Worm (Caenorhabditis elegans) whole organism, L4/young adult: Measurements from ENCODE around the gene Y46C8AM.1.

ENCODE experiments used
- W03F9.2 ChIP-seq: fragments of 150-350 bp; optimal IDR thresholded peaks from 2 replicates; lab custom pipeline; 2014; ENCODE audit warnings: missing biosample characterization, missing genetic modification characterization
- him-1 ChIP-seq: sonication (generic microtip); optimal IDR thresholded peaks from 2 replicates; lab custom pipeline; 2016; ENCODE audit warnings: missing genotype, missing genetic modification reagents, missing genetic modification characterization, missing compliant biosample characterization

DNA sequence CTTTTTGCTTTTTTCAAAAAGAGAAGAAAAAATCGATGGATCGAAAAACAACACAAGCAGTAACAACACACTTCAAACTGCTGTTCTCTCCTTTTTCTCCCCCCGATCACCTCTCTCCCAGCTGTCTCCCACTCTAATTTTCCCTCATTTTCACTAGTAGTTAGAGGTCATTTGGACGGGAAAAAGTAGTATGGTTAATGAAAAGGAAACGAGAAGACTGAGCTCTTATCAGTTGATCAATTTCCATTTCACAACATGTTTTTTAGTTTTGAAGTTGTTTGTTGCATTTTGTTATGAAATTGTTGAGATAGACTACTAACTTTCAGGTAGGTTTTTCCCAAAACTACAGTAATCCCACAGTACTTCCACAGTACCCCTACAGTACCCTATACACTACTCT lies 45.8 kb downstream of the Y46C8AM.1 start:
- TF ChIP-seq him-1 (tag; lab: Kevin White, UChicago) = no peak
- TF ChIP-seq W03F9.2 (tag; lab: Kevin White, UChicago) = no peak
